Worm (Caenorhabditis elegans) whole organism, L1 larva: ENCODE results near the gene cec-3.

ENCODE experiments used
- aha-1 ChIP-seq: fragments of 150-350 bp; optimal IDR thresholded peaks from 2 replicates; lab custom pipeline; 2014; ENCODE audit warnings: missing biosample characterization, missing genetic modification characterization
- aly-2 ChIP-seq: fragments of 150-350 bp; optimal IDR thresholded peaks from 2 replicates; lab custom pipeline; 2014; ENCODE audit warnings: missing biosample characterization, missing genetic modification characterization
- blmp-1 ChIP-seq: fragments of 150-350 bp; optimal IDR thresholded peaks from 2 replicates; lab custom pipeline; 2014; ENCODE audit warnings: missing biosample characterization, missing genetic modification characterization
- ceh-82 ChIP-seq, 3 experiments: fragments of 150-350 bp in 1 of 3; sonication (generic microtip) in 2 of 3; optimal IDR thresholded peaks; 2 replicates each; lab custom pipeline; 2014 to 2017; ENCODE audit warnings: missing biosample characterization in 3 of 3, missing genetic modification characterization in 3 of 3
- elt-2 ChIP-seq: sonication (generic microtip); optimal IDR thresholded peaks from 2 replicates; lab custom pipeline; 2016; ENCODE audit warnings: missing genetic modification characterization, mild to moderate bottlenecking, inconsistent platforms, missing compliant biosample characterization, missing genetic modification reagents
- fkh-4 ChIP-seq: sonication (generic microtip); optimal IDR thresholded peaks from 2 replicates; lab custom pipeline; 2016; ENCODE audit warnings: missing compliant biosample characterization, missing genetic modification characterization, borderline replicate concordance
- irx-1 ChIP-seq: sonication (generic microtip); optimal IDR thresholded peaks from 2 replicates; lab custom pipeline; 2016; ENCODE audit warnings: missing genetic modification characterization, missing compliant biosample characterization
- nhr-237 ChIP-seq: fragments of 150-350 bp; optimal IDR thresholded peaks from 2 replicates; lab custom pipeline; 2014; ENCODE audit warnings: missing biosample characterization, missing genetic modification characterization
- nhr-77 ChIP-seq: fragments of 150-350 bp; optimal IDR thresholded peaks from 2 replicates; lab custom pipeline; 2014; ENCODE audit warnings: missing biosample characterization, missing genetic modification characterization
- nhr-90 ChIP-seq: sonication (generic microtip); optimal IDR thresholded peaks from 2 replicates; lab custom pipeline; 2016; ENCODE audit warnings: mild to moderate bottlenecking, missing genetic modification characterization, missing compliant biosample characterization; ENCODE audit not compliant: poor library complexity
- rnt-1 ChIP-seq: sonication (generic microtip); optimal IDR thresholded peaks from 2 replicates; lab custom pipeline; 2016; ENCODE audit warnings: mild to moderate bottlenecking, missing genetic modification characterization, moderate library complexity, missing compliant biosample characterization
- unc-130 ChIP-seq: fragments of 150-350 bp; optimal IDR thresholded peaks from 2 replicates; lab custom pipeline; 2017; ENCODE audit warnings: missing biosample characterization, missing genetic modification characterization, inconsistent platforms
- zag-1 ChIP-seq: fragments of 150-350 bp; optimal IDR thresholded peaks from 2 replicates; lab custom pipeline; 2014; ENCODE audit warnings: missing biosample characterization, missing genetic modification characterization
- ztf-4 ChIP-seq: fragments of 150-350 bp; optimal IDR thresholded peaks from 2 replicates; lab custom pipeline; 2014; ENCODE audit warnings: missing biosample characterization, missing genetic modification characterization

ce11 chrII:7808153-7808552 is 49.2 kb downstream of the cec-3 start:
- TF ChIP-seq unc-130 (tag; lab: Kevin White, UChicago) (no peak), zag-1 (tag; lab: Kevin White, UChicago) (no peak), ceh-82 (tag; optimal IDR thresholded peaks at IDR 0.05; lab: Kevin White, UChicago) (no peak), blmp-1 (tag; lab: Kevin White, UChicago) (peak; percentile 71), aly-2 (tag; lab: Kevin White, UChicago) (no peak), nhr-77 (tag; lab: Kevin White, UChicago) (no peak), nhr-237 (no peak), irx-1 (tag; lab: Kevin White, UChicago) (peak; percentile 12), elt-2 (tag; lab: Kevin White, UChicago) (no peak), rnt-1 (tag; lab: Kevin White, UChicago) (peak; percentile 18), fkh-4 (tag; lab: Kevin White, UChicago) (no peak), ztf-4 (tag; lab: Kevin White, UChicago) (no peak), nhr-90 (tag; lab: Kevin White, UChicago) (no peak), aha-1 (tag; lab: Kevin White, UChicago) (no peak)
